Fruit fly (Drosophila melanogaster): Measurements from ENCODE around the gene Nup133.

Gene Nup133

dm6 chr3R:22663115-22663514, 27.3 kb upstream of the Nup133 start (continued):
- TF ChIP-seq CG2889 (GFP tag; IDR thresholded peaks at IDR 0.05) (peak; percentile 80; the same call in 2 of the 3 replicates), CG6791 (GFP tag; IDR thresholded peaks at IDR 0.05; ENCODE audit: partially characterized antibody) (no peak), shn (GFP tag; optimal IDR thresholded peaks at IDR 0.05) (no peak), gfzf (GFP tag; optimal IDR thresholded peaks at IDR 0.05) (no peak), CG13296 (GFP tag; optimal IDR thresholded peaks at IDR 0.05) (peak; percentile 46), gcm2 (GFP tag; optimal IDR thresholded peaks at IDR 0.05) (no peak), gem (tag; optimal IDR thresholded peaks at IDR 0.05) (peak; percentile 85), CG8478 (optimal IDR thresholded peaks at IDR 0.05) (no peak), CG10959 (GFP tag; IDR thresholded peaks at IDR 0.05) (peak; percentile 40), CG18619 (GFP tag; optimal IDR thresholded peaks at IDR 0.05) (peak; percentile 57), CG9817 (tag; optimal IDR thresholded peaks at IDR 0.05) (peak; percentile 70), CG9932 (GFP tag; IDR thresholded peaks at IDR 0.05) (peak; percentile 80), Rx (GFP tag; IDR thresholded peaks at IDR 0.05) (no peak), CG9437 (GFP tag; optimal IDR thresholded peaks at IDR 0.05) (peak; percentile 34), Usf (GFP tag; optimal IDR thresholded peaks at IDR 0.05) (no peak), CG12769 (tag; optimal IDR thresholded peaks at IDR 0.05) (no peak), CG6683 (GFP tag; optimal IDR thresholded peaks at IDR 0.05) (no peak), CG8765 (GFP tag; IDR thresholded peaks at IDR 0.05) (no peak), CG5953 (GFP tag; IDR thresholded peaks at IDR 0.05) (peak; percentile 56; the same call in 1 of the 2 replicates), ro (GFP tag; IDR thresholded peaks at IDR 0.05) (no peak), CG16863 (GFP tag; optimal IDR thresholded peaks at IDR 0.05) (peak; percentile 53), CG18476 (GFP tag; optimal IDR thresholded peaks at IDR 0.05) (peak; percentile 11), HHEX (GFP tag; optimal IDR thresholded peaks at IDR 0.05) (peak; percentile 36), CG32532 (GFP tag; IDR thresholded peaks at IDR 0.05) (peak; percentile 60; the same call in 1 of the 2 replicates), lmd (GFP tag; IDR thresholded peaks at IDR 0.05) (peak; percentile 62), bowl (GFP tag; IDR thresholded peaks at IDR 0.05) (no peak), abd-A (tag; optimal IDR thresholded peaks at IDR 0.05) (peak; percentile 58), CG10431 (GFP tag; optimal IDR thresholded peaks at IDR 0.05) (no peak), HLH4C (GFP tag; IDR thresholded peaks at IDR 0.05; ENCODE audit: partially characterized antibody) (no peak), MBD-R2 (GFP tag; IDR thresholded peaks at IDR 0.05) (peak; percentile 41; the same call in 1 of the 2 replicates), ash1 (GFP tag; optimal IDR thresholded peaks at IDR 0.05) (no peak), Dp (GFP tag; optimal IDR thresholded peaks at IDR 0.05) (no peak), CG8924 (tag; optimal IDR thresholded peaks at IDR 0.05) (peak; percentile 63), hth (optimal IDR thresholded peaks at IDR 0.05) (no peak), disco-r (GFP tag; optimal IDR thresholded peaks at IDR 0.05) (no peak), Doc3 (GFP tag; IDR thresholded peaks at IDR 0.05; ENCODE audit: partially characterized antibody) (no peak), CG17802 (tag; optimal IDR thresholded peaks at IDR 0.05) (no peak), CkIIα-i1 (GFP tag; IDR thresholded peaks at IDR 0.05) (no peak), trh (GFP tag; optimal IDR thresholded peaks at IDR 0.05) (peak; percentile 26), CG2129 (GFP tag; IDR thresholded peaks at IDR 0.05; ENCODE audit: partially characterized antibody) (no peak), CG10366 (GFP tag; IDR thresholded peaks at IDR 0.05) (peak; percentile 78), HLH54F (GFP tag; optimal IDR thresholded peaks at IDR 0.05) (peak; percentile 46), Drgx (GFP tag; IDR thresholded peaks at IDR 0.05) (no peak), CG11398 (GFP tag; optimal IDR thresholded peaks at IDR 0.05) (no peak), CG3726 (GFP tag; IDR thresholded peaks at IDR 0.05) (no peak), Ptx1 (GFP tag; IDR thresholded peaks at IDR 0.05) (peak; percentile 62; the same call in 1 of the 2 replicates), CG2116 (GFP tag; optimal IDR thresholded peaks at IDR 0.05) (peak; percentile 2), TFAM (GFP tag; optimal IDR thresholded peaks at IDR 0.05) (no peak), mirr (GFP tag; optimal IDR thresholded peaks at IDR 0.05) (no peak), CG3065 (GFP tag; optimal IDR thresholded peaks at IDR 0.05) (no peak), Oli (tag; optimal IDR thresholded peaks at IDR 0.05) (peak; percentile 73), bcd (GFP tag; optimal IDR thresholded peaks at IDR 0.05) (peak; percentile 39)
